Fruit fly (Drosophila melanogaster): Measurements from ENCODE around the gene Fuca.

Gene Fuca

dm6 chr3L:11552996-11553671 lies 30.6 kb upstream of the Fuca start (continued):
- TF ChIP-seq Dip3 (GFP tag; optimal IDR thresholded peaks at IDR 0.05) (no peak), CG15514 (GFP tag; optimal IDR thresholded peaks at IDR 0.05) (peak; percentile 15), CG8281 (tag; optimal IDR thresholded peaks at IDR 0.05) (no peak), CG10267 (tag; optimal IDR thresholded peaks at IDR 0.05) (peak; percentile 21), Awh (GFP tag; IDR thresholded peaks at IDR 0.05) (no peak), CG42726 (GFP tag; IDR thresholded peaks at IDR 0.05; ENCODE audit: partially characterized antibody) (peak; percentile 58; the same call in 1 of the 2 replicates), abd-A (tag; optimal IDR thresholded peaks at IDR 0.05) (peak; percentile 88), CG13424 (tag; optimal IDR thresholded peaks at IDR 0.05) (no peak), Doc3 (GFP tag; IDR thresholded peaks at IDR 0.05; ENCODE audit: partially characterized antibody) (peak; percentile 72), CG10209 (GFP tag; optimal IDR thresholded peaks at IDR 0.05) (no peak), amos (GFP tag; IDR thresholded peaks at IDR 0.05; ENCODE audit: partially characterized antibody) (no peak; the same call in 1 of the 2 replicates), CG7745 (tag; optimal IDR thresholded peaks at IDR 0.05) (no peak), Aef1 (GFP tag; IDR thresholded peaks at IDR 0.05) (peak; percentile 70), mld (GFP tag; IDR thresholded peaks at IDR 0.05; ENCODE audit: partially characterized antibody) (peak; percentile 63; the same call in 1 of the 3 replicates), Xbp1 (GFP tag; optimal IDR thresholded peaks at IDR 0.05) (peak; percentile 15), Max (GFP tag; optimal IDR thresholded peaks at IDR 0.05) (no peak), Adf1 (GFP tag; IDR thresholded peaks at IDR 0.05) (peak; percentile 84), scrt (GFP tag; optimal IDR thresholded peaks at IDR 0.05) (peak; percentile 97), pb (GFP tag; optimal IDR thresholded peaks at IDR 0.05) (peak; percentile 12), HLH3B (GFP tag; IDR thresholded peaks at IDR 0.05) (0 out of 2 replicates have a peak, but pooled peaks have one; percentile 11), nmo (GFP tag; optimal IDR thresholded peaks at IDR 0.05) (peak; percentile 4)

- TF ChIP-seq tgo (GFP tag; IDR thresholded peaks at IDR 0.05) (0 out of 3 replicates have a peak, but pooled peaks have one; percentile 43), CHES-1-like (GFP tag; optimal IDR thresholded peaks at IDR 0.05) (peak; percentile 4), HLH3B (GFP tag; IDR thresholded peaks at IDR 0.05) (peak; percentile 49; the same call in 1 of the 2 replicates), cato (GFP tag; optimal IDR thresholded peaks at IDR 0.05; ENCODE audit: borderline replicate concordance) (peak; percentile 30), CG16815 (GFP tag; optimal IDR thresholded peaks at IDR 0.05) (peak; percentile 3), ac (GFP tag; optimal IDR thresholded peaks at IDR 0.05) (peak; percentile 46), D19A (tag; optimal IDR thresholded peaks at IDR 0.05) (peak; percentile 61), H15 (GFP tag; IDR thresholded peaks at IDR 0.05) (0 out of 3 replicates have a peak, but pooled peaks have one; percentile 45), CG16813 (GFP tag; IDR thresholded peaks at IDR 0.05; ENCODE audit: partially characterized antibody) (0 out of 3 replicates have a peak, but pooled peaks have one; percentile 21), Sry-δ (GFP tag; optimal IDR thresholded peaks at IDR 0.05) (no peak), CG17829 (tag; optimal IDR thresholded peaks at IDR 0.05) (peak; percentile 55), stwl (tag; optimal IDR thresholded peaks at IDR 0.05) (no peak), CG6272 (GFP tag; IDR thresholded peaks at IDR 0.05) (peak; percentile 14; the same call in 1 of the 2 replicates), CG2678 (tag; optimal IDR thresholded peaks at IDR 0.05) (peak; percentile 46), slp2 (GFP tag; optimal IDR thresholded peaks at IDR 0.05) (no peak), CG15601 (tag; optimal IDR thresholded peaks at IDR 0.05) (peak; percentile 40), unpg (GFP tag; optimal IDR thresholded peaks at IDR 0.05) (peak; percentile 60), bigmax (GFP tag; optimal IDR thresholded peaks at IDR 0.05) (no peak), NK7.1 (GFP tag; optimal IDR thresholded peaks at IDR 0.05) (no peak), org-1 (GFP tag; optimal IDR thresholded peaks at IDR 0.05) (no peak), HLHmδ (GFP tag; optimal IDR thresholded peaks at IDR 0.05) (no peak), CG17361 (GFP tag; IDR thresholded peaks at IDR 0.05) (peak; percentile 51; the same call in 1 of the 3 replicates), kay (GFP tag; optimal IDR thresholded peaks at IDR 0.05) (peak; percentile 6), dpn (GFP tag; optimal IDR thresholded peaks at IDR 0.05) (peak; percentile 19 to 37), fd3F (GFP tag; optimal IDR thresholded peaks at IDR 0.05) (no peak), kni (GFP tag; optimal IDR thresholded peaks at IDR 0.05) (no peak), CG3163 (GFP tag; optimal IDR thresholded peaks at IDR 0.05) (no peak), CG31441 (GFP tag; IDR thresholded peaks at IDR 0.05) (0 out of 2 replicates have a peak, but pooled peaks have one; percentile 46)
Observed at dm6 chr3L:11551949-11552348, 29.4 kb upstream of the Fuca start.
